Worm (Caenorhabditis elegans) whole organism, L1 larva: ENCODE measurements around the gene wht-3.
A peak's percentile ranks its signal among the peaks of the same experiment; 100 is the strongest.

Source experiments
- C04F5.9 ChIP-seq: sonication (generic microtip); optimal IDR thresholded peaks from 2 replicates; lab custom pipeline; 2016; ENCODE audit warnings: missing genetic modification characterization, missing compliant biosample characterization
- C16A3.4 ChIP-seq: fragments of 150-350 bp; optimal IDR thresholded peaks from 2 replicates; lab custom pipeline; 2014; ENCODE audit warnings: missing biosample characterization, missing genetic modification characterization
- F16B12.6 ChIP-seq: fragments of 150-350 bp; optimal IDR thresholded peaks from 2 replicates; lab custom pipeline; 2014; ENCODE audit warnings: missing biosample characterization, missing genetic modification characterization
- Y116A8C.19 ChIP-seq: sonication (generic microtip); optimal IDR thresholded peaks from 2 replicates; lab custom pipeline; 2016; ENCODE audit warnings: missing compliant biosample characterization, missing genetic modification characterization, borderline replicate concordance
- aha-1 ChIP-seq: fragments of 150-350 bp; optimal IDR thresholded peaks from 2 replicates; lab custom pipeline; 2014; ENCODE audit warnings: missing biosample characterization, missing genetic modification characterization
- alr-1 ChIP-seq: fragments of 200-800 bp; sonication (Bioruptor generic); optimal IDR thresholded peaks from 2 replicates; lab custom pipeline; 2018; ENCODE audit warnings: borderline replicate concordance, mild to moderate bottlenecking, missing genetic modification characterization, missing compliant biosample characterization
- aly-2 ChIP-seq: fragments of 150-350 bp; optimal IDR thresholded peaks from 2 replicates; lab custom pipeline; 2014; ENCODE audit warnings: missing biosample characterization, missing genetic modification characterization
- ama-1 ChIP-seq: fragments of 150-350 bp; optimal IDR thresholded peaks from 2 replicates; lab custom pipeline; 2014
- blmp-1 ChIP-seq: fragments of 150-350 bp; optimal IDR thresholded peaks from 2 replicates; lab custom pipeline; 2014; ENCODE audit warnings: missing biosample characterization, missing genetic modification characterization
- ceh-8 ChIP-seq: fragments of 200-800 bp; sonication (Bioruptor generic); optimal IDR thresholded peaks from 2 replicates; lab custom pipeline; 2018; ENCODE audit warnings: mild to moderate bottlenecking, missing genetic modification characterization, moderate library complexity, missing compliant biosample characterization
- ceh-90 ChIP-seq: sonication (generic microtip); optimal IDR thresholded peaks from 2 replicates; lab custom pipeline; 2016; ENCODE audit warnings: missing genetic modification characterization, missing compliant biosample characterization
- dpl-1 ChIP-seq, 3 experiments: fragments of 150-350 bp in 2 of 3; sonication (generic microtip) in 1 of 3; optimal IDR thresholded peaks; 2 replicates each; lab custom pipeline; 2014 to 2017; ENCODE audit warnings: missing biosample characterization in 3 of 3, missing genetic modification characterization in 3 of 3, missing genetic modification reagents in 3 of 3
- dsc-1 ChIP-seq: sonication (generic microtip); optimal IDR thresholded peaks from 2 replicates; lab custom pipeline; 2016; ENCODE audit warnings: mild to moderate bottlenecking, missing genetic modification characterization, missing compliant biosample characterization
- egl-13 ChIP-seq: sonication (generic microtip); optimal IDR thresholded peaks from 2 replicates; lab custom pipeline; 2016; ENCODE audit warnings: missing genotype, missing genetic modification reagents, missing genetic modification characterization, missing compliant biosample characterization
- egl-27 ChIP-seq, 2 experiments: fragments of 150-350 bp in 1 of 2; sonication (generic microtip); optimal IDR thresholded peaks; 3 replicates each; lab custom pipeline; 2017 to 2018; ENCODE audit warnings: missing biosample characterization in 2 of 2, missing genetic modification characterization in 2 of 2, missing genetic modification reagents in 2 of 2
- fkh-10 ChIP-seq: sonication (generic microtip); optimal IDR thresholded peaks from 2 replicates; lab custom pipeline; 2017; ENCODE audit warnings: missing biosample characterization, missing genetic modification reagents, missing genetic modification characterization
- fos-1 ChIP-seq: fragments of 150-350 bp; optimal IDR thresholded peaks from 2 replicates; lab custom pipeline; 2014; ENCODE audit warnings: missing biosample characterization, missing genetic modification characterization
- hlh-17 ChIP-seq: fragments of 200-800 bp; sonication (Bioruptor generic); optimal IDR thresholded peaks from 2 replicates; lab custom pipeline; 2018; ENCODE audit warnings: missing genetic modification characterization, mild to moderate bottlenecking, missing compliant biosample characterization, moderate library complexity, borderline replicate concordance
- hlh-4 ChIP-seq: sonication (generic microtip); optimal IDR thresholded peaks from 2 replicates; lab custom pipeline; 2016; ENCODE audit warnings: mild to moderate bottlenecking, missing genetic modification characterization, missing compliant biosample characterization
- hpl-2 ChIP-seq: fragments of 150-350 bp; optimal IDR thresholded peaks from 2 replicates; lab custom pipeline; 2014; ENCODE audit warnings: missing biosample characterization, missing genetic modification reagents, missing genetic modification characterization
- irx-1 ChIP-seq: sonication (generic microtip); optimal IDR thresholded peaks from 2 replicates; lab custom pipeline; 2016; ENCODE audit warnings: missing genetic modification characterization, missing compliant biosample characterization
- jun-1 ChIP-seq: fragments of 150-350 bp; optimal IDR thresholded peaks from 2 replicates; lab custom pipeline; 2014; ENCODE audit warnings: missing biosample characterization, missing genetic modification reagents, missing genetic modification characterization
- lin-14 ChIP-seq: fragments of 200-800 bp; sonication (Bioruptor generic); optimal IDR thresholded peaks from 2 replicates; lab custom pipeline; 2018; ENCODE audit warnings: mild to moderate bottlenecking, missing genetic modification characterization, moderate library complexity, missing compliant biosample characterization
- lsy-2 ChIP-seq, 2 experiments: fragments of 150-350 bp; optimal IDR thresholded peaks; 2 replicates each; lab custom pipeline; 2014; ENCODE audit warnings: missing biosample characterization in 2 of 2, missing genetic modification characterization in 2 of 2
- mab-9 ChIP-seq: fragments of 200-800 bp; sonication (Bioruptor generic); IDR thresholded peaks from 2 replicates; pipeline ENCODE4 v1.3.6; 2022; ENCODE audit warnings: missing genetic modification reagents, missing genetic modification characterization, missing compliant biosample characterization
- mdl-1 ChIP-seq, 2 experiments: fragments of 150-350 bp; optimal IDR thresholded peaks; 2 replicates each; lab custom pipeline; 2014 to 2017; ENCODE audit warnings: missing biosample characterization in 2 of 2, missing genetic modification characterization in 2 of 2, inconsistent platforms in 1 of 2
- nhr-19 ChIP-seq: fragments of 200-800 bp; sonication (Bioruptor generic); conservative IDR thresholded peaks from 2 replicates; pipeline ENCODE4 v1.3.6; 2022; ENCODE audit warnings: missing genetic modification characterization, missing compliant biosample characterization
- nhr-28 ChIP-seq: fragments of 150-350 bp; optimal IDR thresholded peaks from 2 replicates; lab custom pipeline; 2014; ENCODE audit warnings: missing biosample characterization, missing genetic modification characterization
- nhr-47 ChIP-seq: sonication (generic microtip); optimal IDR thresholded peaks from 2 replicates; lab custom pipeline; 2016; ENCODE audit warnings: mild to moderate bottlenecking, missing genetic modification characterization, moderate library complexity, missing compliant biosample characterization
- nhr-71 ChIP-seq: sonication (generic microtip); optimal IDR thresholded peaks from 2 replicates; lab custom pipeline; 2016; ENCODE audit warnings: mild to moderate bottlenecking, missing genetic modification characterization, moderate library complexity, missing compliant biosample characterization
- nhr-76 ChIP-seq: sonication (generic microtip); optimal IDR thresholded peaks from 2 replicates; lab custom pipeline; 2017; ENCODE audit warnings: missing biosample characterization, missing genetic modification characterization
- nhr-77 ChIP-seq: fragments of 150-350 bp; optimal IDR thresholded peaks from 2 replicates; lab custom pipeline; 2014; ENCODE audit warnings: missing biosample characterization, missing genetic modification characterization
- nhr-84 ChIP-seq: sonication (generic microtip); optimal IDR thresholded peaks from 2 replicates; lab custom pipeline; 2017; ENCODE audit warnings: missing biosample characterization, missing genetic modification characterization
- pag-3 ChIP-seq: sonication (generic microtip); optimal IDR thresholded peaks from 2 replicates; lab custom pipeline; 2017; ENCODE audit warnings: missing genetic modification characterization, mild to moderate bottlenecking, missing compliant biosample characterization, antibody characterized with exemption, borderline replicate concordance; ENCODE audit not compliant: insufficient read depth
- pax-3 ChIP-seq: fragments of 200-800 bp; sonication (Bioruptor generic); optimal IDR thresholded peaks from 2 replicates; lab custom pipeline; 2018; ENCODE audit warnings: mild to moderate bottlenecking, missing genetic modification characterization, moderate library complexity, missing compliant biosample characterization
- pqm-1 ChIP-seq: sonication (generic microtip); optimal IDR thresholded peaks from 3 replicates; lab custom pipeline; 2017; ENCODE audit warnings: missing biosample characterization, missing genetic modification characterization
- rnt-1 ChIP-seq: sonication (generic microtip); optimal IDR thresholded peaks from 2 replicates; lab custom pipeline; 2016; ENCODE audit warnings: mild to moderate bottlenecking, missing genetic modification characterization, moderate library complexity, missing compliant biosample characterization
- skn-1 ChIP-seq: fragments of 150-350 bp; optimal IDR thresholded peaks from 2 replicates; lab custom pipeline; 2014; ENCODE audit warnings: missing biosample characterization, missing genetic modification characterization
- snu-23 ChIP-seq: sonication (generic microtip); optimal IDR thresholded peaks from 2 replicates; lab custom pipeline; 2016; ENCODE audit warnings: missing genetic modification characterization, missing compliant biosample characterization
- sox-4 ChIP-seq: sonication (generic microtip); optimal IDR thresholded peaks from 2 replicates; lab custom pipeline; 2016; ENCODE audit warnings: missing genetic modification characterization, missing compliant biosample characterization
- sup-37 ChIP-seq: fragments of 200-800 bp; sonication (Bioruptor generic); optimal IDR thresholded peaks from 2 replicates; lab custom pipeline; 2018; ENCODE audit warnings: mild to moderate bottlenecking, missing genetic modification characterization, missing compliant biosample characterization
- swsn-7 ChIP-seq: sonication (generic microtip); optimal IDR thresholded peaks from 2 replicates; lab custom pipeline; 2016; ENCODE audit warnings: missing genetic modification characterization, missing compliant biosample characterization
- tbx-2 ChIP-seq: sonication (generic microtip); optimal IDR thresholded peaks from 2 replicates; lab custom pipeline; 2016; ENCODE audit warnings: missing genetic modification characterization, missing compliant biosample characterization
- unc-130 ChIP-seq: fragments of 150-350 bp; optimal IDR thresholded peaks from 2 replicates; lab custom pipeline; 2017; ENCODE audit warnings: missing biosample characterization, missing genetic modification characterization, inconsistent platforms
- unc-30 ChIP-seq: sonication (generic microtip); optimal IDR thresholded peaks from 2 replicates; lab custom pipeline; 2017; ENCODE audit warnings: missing biosample characterization, missing genetic modification characterization
- unc-62 ChIP-seq: fragments of 150-350 bp; optimal IDR thresholded peaks from 2 replicates; lab custom pipeline; 2014; ENCODE audit warnings: missing biosample characterization, missing genetic modification reagents, missing genetic modification characterization
- unc-86 ChIP-seq: sonication (generic microtip); optimal IDR thresholded peaks from 2 replicates; lab custom pipeline; 2016; ENCODE audit warnings: missing genetic modification characterization, missing compliant biosample characterization
- unc-98 ChIP-seq: fragments of 200-800 bp; sonication (Bioruptor generic); IDR thresholded peaks from 2 replicates; pipeline ENCODE4 v1.3.6; 2022; ENCODE audit warnings: missing genetic modification characterization, missing compliant biosample characterization
- xbp-1 ChIP-seq: sonication (generic microtip); optimal IDR thresholded peaks from 2 replicates; lab custom pipeline; 2016; ENCODE audit warnings: missing genetic modification characterization, missing compliant biosample characterization
- zag-1 ChIP-seq: fragments of 150-350 bp; optimal IDR thresholded peaks from 2 replicates; lab custom pipeline; 2014; ENCODE audit warnings: missing biosample characterization, missing genetic modification characterization
- ztf-11 ChIP-seq, 2 experiments: sonication (generic microtip); optimal IDR thresholded peaks; 2 replicates each; lab custom pipeline; 2016 to 2017; ENCODE audit warnings: missing genetic modification characterization in 2 of 2, missing biosample characterization in 1 of 2, missing compliant biosample characterization in 1 of 2
- ztf-4 ChIP-seq: fragments of 150-350 bp; optimal IDR thresholded peaks from 2 replicates; lab custom pipeline; 2014; ENCODE audit warnings: missing biosample characterization, missing genetic modification characterization

The wht-3 gene

ce11 chrIII:4196301-4196987, 45.0 kb upstream of the wht-3 start (continued):
- TF ChIP-seq C04F5.9 (tag; lab: Kevin White, UChicago) (no peak), unc-98 (GFP tag; lab: Robert Waterston, UW) (0 out of 2 replicates have a peak, but pooled peaks have one; percentile 49), blmp-1 (tag; lab: Kevin White, UChicago) (no peak), pax-3 (tag; lab: Kevin White, UChicago) (peak; percentile 64), fkh-10 (GFP tag; lab: Kevin White, UChicago) (peak; percentile 42), unc-86 (tag; lab: Kevin White, UChicago) (peak; percentile 73), nhr-71 (tag; lab: Kevin White, UChicago) (peak; percentile 84), ama-1 (no peak), nhr-77 (tag; lab: Kevin White, UChicago) (peak; percentile 2), irx-1 (tag; lab: Kevin White, UChicago) (peak; percentile 71), Y116A8C.19 (tag; lab: Kevin White, UChicago) (no peak), lsy-2 (tag; optimal IDR thresholded peaks at IDR 0.05; lab: Kevin White, UChicago) (peak; percentile 68 to 78), egl-27 (tag; optimal IDR thresholded peaks at IDR 0.05; lab: Kevin White, UChicago) (no peak), unc-30 (tag; lab: Kevin White, UChicago) (no peak), F16B12.6 (tag; lab: Kevin White, UChicago) (peak; percentile 40), sox-4 (tag; lab: Kevin White, UChicago) (peak; percentile 15), rnt-1 (tag; lab: Kevin White, UChicago) (peak; percentile 92), zag-1 (tag; lab: Kevin White, UChicago) (no peak), C16A3.4 (tag; lab: Kevin White, UChicago) (peak; percentile 21), snu-23 (GFP tag; lab: Kevin White, UChicago) (peak; percentile 60), unc-62 (no peak), aha-1 (tag; lab: Kevin White, UChicago) (no peak), tbx-2 (peak; percentile 65), ztf-11 (tag; optimal IDR thresholded peaks at IDR 0.05; lab: Kevin White, UChicago) (peak in 1 of 2 experiments; percentile 58), dpl-1 (GFP tag; optimal IDR thresholded peaks at IDR 0.05; lab: Kevin White, UChicago) (peak; percentile 47 to 71 (median 47)), unc-130 (tag; lab: Kevin White, UChicago) (no peak), hlh-4 (tag; lab: Kevin White, UChicago) (no peak), swsn-7 (tag; lab: Kevin White, UChicago) (peak; percentile 55), fos-1 (tag; lab: Kevin White, UChicago) (peak; percentile 3), mab-9 (GFP tag; lab: Robert Waterston, UW) (no peak), alr-1 (no peak), hlh-17 (GFP tag; lab: Kevin White, UChicago) (no peak), ztf-4 (tag; lab: Kevin White, UChicago) (no peak), mdl-1 (tag; optimal IDR thresholded peaks at IDR 0.05; lab: Kevin White, UChicago) (peak; percentile 63 to 90), xbp-1 (tag; lab: Kevin White, UChicago) (no peak), skn-1 (peak; percentile 75), nhr-84 (tag; lab: Kevin White, UChicago) (no peak), pag-3 (no peak), aly-2 (tag; lab: Kevin White, UChicago) (no peak), nhr-19 (peak; percentile 56), dsc-1 (tag; lab: Kevin White, UChicago) (peak; percentile 40), ceh-8 (GFP tag; lab: Kevin White, UChicago) (no peak), jun-1 (no peak), egl-13 (peak; percentile 24), nhr-76 (no peak), nhr-47 (tag; lab: Kevin White, UChicago) (peak; percentile 66), nhr-28 (tag; lab: Kevin White, UChicago) (no peak), pqm-1 (tag; lab: Kevin White, UChicago) (no peak), sup-37 (no peak), ceh-90 (tag; lab: Kevin White, UChicago) (peak; percentile 82), lin-14 (GFP tag; lab: Kevin White, UChicago) (peak; percentile 83), hpl-2 (GFP tag; lab: Kevin White, UChicago) (no peak)
